Fruit fly (Drosophila melanogaster) whole organism, prepupa: ENCODE data around the gene Naa20B.

Experiments used
- CG15336 ChIP-seq: fragments of 200-800 bp; sonication (Bioruptor generic); IDR thresholded peaks from 2 replicates; pipeline ENCODE4 v1.3.6; 2022; ENCODE audit warnings: missing biosample characterization, missing genetic modification characterization
- Ets21C ChIP-seq: fragments of 200-800 bp; sonication (Bioruptor generic); optimal IDR thresholded peaks from 3 replicates; lab custom pipeline; 2016; ENCODE audit warnings: missing biosample characterization, missing genetic modification characterization
- Sox102F ChIP-seq: fragments of 200-800 bp; sonication (Bioruptor generic); optimal IDR thresholded peaks from 2 replicates; lab custom pipeline; 2016; ENCODE audit warnings: missing biosample characterization, mild to moderate bottlenecking, missing genetic modification characterization
- lz ChIP-seq: fragments of 200-800 bp; sonication (Bioruptor generic); optimal IDR thresholded peaks from 3 replicates; lab custom pipeline; 2016; ENCODE audit warnings: missing biosample characterization, missing genetic modification characterization

DNA sequence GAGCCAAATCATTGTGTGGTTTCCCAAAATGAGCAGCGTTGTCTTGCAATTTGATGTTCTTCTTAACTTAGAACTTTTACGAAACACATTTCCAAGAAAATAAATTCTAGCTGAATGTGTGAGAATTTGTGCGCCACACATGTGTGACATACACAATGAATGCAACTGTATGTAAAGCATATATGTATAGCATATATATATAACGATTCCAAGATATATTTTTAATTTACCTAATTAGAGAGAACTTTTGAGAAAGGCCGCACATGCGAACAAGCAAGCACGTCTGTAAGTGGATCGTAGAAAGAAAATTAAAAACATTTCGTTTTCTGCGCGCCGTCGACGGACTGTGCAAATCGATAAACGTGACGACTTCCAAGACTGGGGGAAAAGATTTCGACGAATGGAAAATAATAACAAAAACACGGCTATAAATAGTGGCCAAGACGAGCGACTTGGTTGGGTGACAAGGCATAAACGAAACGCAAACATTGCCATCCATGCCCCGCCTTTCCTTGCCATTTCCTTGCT, 34.7 kb downstream of the Naa20B start:
- TF ChIP-seq CG15336 (GFP tag; lab: Robert Waterston, UW): no peak
- TF ChIP-seq Ets21C: no peak
- TF ChIP-seq lz (GFP tag; lab: Kevin White, UChicago): no peak
- no peak for TF ChIP-seq Sox102F (GFP tag; lab: Kevin White, UChicago)
